Worm (Caenorhabditis elegans) whole organism, early embryonic: ENCODE results near the gene srh-145.
A peak's percentile ranks its signal among the peaks of the same experiment; 100 is the strongest.

Source experiments
- ama-1 ChIP-seq: fragments of 150-350 bp; optimal IDR thresholded peaks from 2 replicates; lab custom pipeline; 2014
- ets-7 ChIP-seq: sonication (generic microtip); optimal IDR thresholded peaks from 2 replicates; lab custom pipeline; 2016; ENCODE audit warnings: missing genotype, missing genetic modification characterization, missing compliant biosample characterization
- hmbx-1 ChIP-seq: sonication (generic microtip); optimal IDR thresholded peaks from 2 replicates; lab custom pipeline; 2016; ENCODE audit warnings: mild to moderate bottlenecking, missing genetic modification characterization, missing compliant biosample characterization
- hmg-4 ChIP-seq: fragments of 200-800 bp; sonication (Bioruptor generic); optimal IDR thresholded peaks from 2 replicates; lab custom pipeline; 2018; ENCODE audit warnings: mild to moderate bottlenecking, missing genetic modification characterization, missing compliant biosample characterization
- pes-1 ChIP-seq: fragments of 200-800 bp; sonication (Bioruptor generic); IDR thresholded peaks from 2 replicates; pipeline ENCODE4 v1.3.6; 2022; ENCODE audit warnings: missing genetic modification reagents, missing genetic modification characterization, missing compliant biosample characterization
- scrt-1 ChIP-seq: fragments of 200-800 bp; sonication (Bioruptor generic); IDR thresholded peaks from 2 replicates; pipeline ENCODE4 v1.3.6; 2022; ENCODE audit warnings: missing genetic modification characterization, missing compliant biosample characterization
- tbx-11 ChIP-seq: fragments of 200-800 bp; sonication (Bioruptor generic); IDR thresholded peaks from 2 replicates; pipeline ENCODE4 v1.3.6; 2022; ENCODE audit warnings: missing genetic modification characterization, missing compliant biosample characterization

DNA sequence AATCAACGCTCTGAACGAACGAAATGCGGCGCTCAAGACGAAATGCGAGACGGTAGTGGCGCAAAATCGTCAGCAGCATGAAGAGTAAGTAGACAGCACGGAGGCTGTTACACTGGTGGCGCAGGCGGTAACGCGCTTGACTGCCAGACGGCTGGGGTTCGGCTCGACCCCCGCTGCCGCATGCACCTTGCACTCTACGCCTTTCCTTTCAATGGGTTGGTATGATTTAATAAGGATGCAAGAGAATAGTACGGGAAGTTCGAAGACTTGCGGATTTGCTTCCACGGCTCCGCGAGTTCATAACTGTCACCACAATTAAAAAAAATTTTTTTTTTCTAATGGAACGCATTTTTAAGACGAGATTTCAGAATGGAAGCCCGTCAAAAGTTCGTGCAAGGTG lies 40.5 kb upstream of the srh-145 start:
- TF ChIP-seq hmg-4 (GFP tag; lab: Kevin White, UChicago) (peak; percentile 75), ama-1 (no peak), pes-1 (peak; percentile 84), ets-7 (tag; lab: Kevin White, UChicago) (peak; percentile 39), scrt-1 (GFP tag; lab: Robert Waterston, UW) (peak; percentile 90), hmbx-1 (tag; lab: Kevin White, UChicago) (no peak), tbx-11 (GFP tag; lab: Robert Waterston, UW) (peak; percentile 70)
